Fruit fly (Drosophila melanogaster): Measurements from ENCODE around the gene LManIII.

dm6 chr2L:8768660-8769138 is at the start of gene LManIII:
- TF ChIP-seq dsx (GFP tag; optimal IDR thresholded peaks at IDR 0.05; ENCODE audit: poor library complexity, severe bottlenecking) (no peak), svp (GFP tag) (no peak), CG10631 (GFP tag; optimal IDR thresholded peaks at IDR 0.05) (no peak), topi (GFP tag; optimal IDR thresholded peaks at IDR 0.05) (no peak), Eip75B (GFP tag; optimal IDR thresholded peaks at IDR 0.05) (no peak), OdsH (GFP tag; optimal IDR thresholded peaks at IDR 0.05) (no peak), Ets21C (GFP tag; optimal IDR thresholded peaks at IDR 0.05) (no peak), Sox14 (GFP tag; optimal IDR thresholded peaks at IDR 0.05) (no peak), CG34406 (GFP tag; optimal IDR thresholded peaks at IDR 0.05) (no peak), Gug (GFP tag; IDR thresholded peaks at IDR 0.05) (no peak), CG6854 (GFP tag; optimal IDR thresholded peaks at IDR 0.05) (no peak), Ets96B (tag; optimal IDR thresholded peaks at IDR 0.05) (no peak), CG8119 (GFP tag; IDR thresholded peaks at IDR 0.05) (no peak)

Measured in whole organism, prepupa.